Fruit fly (Drosophila melanogaster) whole organism, embryonic: Measurements from ENCODE around the gene CG42404.
A peak's percentile ranks its signal among the peaks of the same experiment; 100 is the strongest.

Experiments
- Abd-B ChIP-seq: fragments of 200-800 bp; sonication (Bioruptor generic); optimal IDR thresholded peaks from 2 replicates; lab custom pipeline; 2018; ENCODE audit warnings: missing biosample characterization, mild to moderate bottlenecking, missing genetic modification characterization, moderate library complexity
- BEAF-32 ChIP-seq: fragments of 200-800 bp; sonication (Bioruptor generic); optimal IDR thresholded peaks from 3 replicates; lab custom pipeline; 2017; ENCODE audit warnings: missing biosample characterization, missing genetic modification characterization, mild to moderate bottlenecking, moderate library complexity, missing genetic modification reagents
- CG10543 ChIP-seq: fragments of 200-800 bp; sonication (Bioruptor generic); optimal IDR thresholded peaks from 3 replicates; lab custom pipeline; 2017; ENCODE audit warnings: missing biosample characterization, mild to moderate bottlenecking, missing genetic modification characterization, moderate library complexity
- CG11504 ChIP-seq: fragments of 200-800 bp; sonication (Bioruptor generic); optimal IDR thresholded peaks from 3 replicates; lab custom pipeline; 2019; ENCODE audit warnings: missing biosample characterization, mild to moderate bottlenecking, missing genetic modification characterization, moderate library complexity
- CG13624 ChIP-seq: fragments of 200-800 bp; sonication (Bioruptor generic); optimal IDR thresholded peaks from 2 replicates; lab custom pipeline; 2016; ENCODE audit warnings: missing biosample characterization, missing genetic modification characterization
- CG15073 ChIP-seq: fragments of 200-800 bp; sonication (Bioruptor generic); optimal IDR thresholded peaks from 2 replicates; lab custom pipeline; 2016; ENCODE audit warnings: missing biosample characterization, missing genetic modification characterization
- CG15514 ChIP-seq: fragments of 200-800 bp; sonication (Bioruptor generic); optimal IDR thresholded peaks from 3 replicates; lab custom pipeline; 2017; ENCODE audit warnings: missing biosample characterization, missing genetic modification characterization, mild to moderate bottlenecking, moderate library complexity, missing genetic modification reagents
- CG15696 ChIP-seq: fragments of 200-800 bp; sonication (Bioruptor generic); optimal IDR thresholded peaks from 2 replicates; lab custom pipeline; 2019; ENCODE audit warnings: missing biosample characterization, mild to moderate bottlenecking, missing genetic modification characterization, moderate library complexity
- CG1603 ChIP-seq: fragments of 200-800 bp; sonication (Bioruptor generic); optimal IDR thresholded peaks from 2 replicates; lab custom pipeline; 2019; ENCODE audit warnings: missing biosample characterization, mild to moderate bottlenecking, missing genetic modification characterization, moderate library complexity
- CG17829 ChIP-seq: fragments of 200-800 bp; optimal IDR thresholded peaks from 2 replicates; lab custom pipeline; 2019; ENCODE audit warnings: missing biosample characterization, mild to moderate bottlenecking, missing genetic modification characterization, moderate library complexity
- CG17912 ChIP-seq: fragments of 200-800 bp; sonication (Bioruptor generic); optimal IDR thresholded peaks from 2 replicates; lab custom pipeline; 2018; ENCODE audit warnings: missing biosample characterization, mild to moderate bottlenecking, missing genetic modification characterization
- CG1792 ChIP-seq: fragments of 200-800 bp; sonication (Bioruptor generic); optimal IDR thresholded peaks from 2 replicates; lab custom pipeline; 2016; ENCODE audit warnings: missing biosample characterization, missing genetic modification characterization
- CG18011 ChIP-seq: fragments of 200-800 bp; sonication (Bioruptor generic); optimal IDR thresholded peaks from 2 replicates; lab custom pipeline; 2017; ENCODE audit warnings: missing biosample characterization, missing genetic modification characterization, mild to moderate bottlenecking, moderate library complexity, missing genotype
- CG2120 ChIP-seq: fragments of 200-800 bp; sonication (Bioruptor generic); optimal IDR thresholded peaks from 3 replicates; lab custom pipeline; 2016; ENCODE audit warnings: missing biosample characterization, missing genetic modification characterization
- CG30020 ChIP-seq: fragments of 200-800 bp; optimal IDR thresholded peaks from 2 replicates; lab custom pipeline; 2019; ENCODE audit warnings: missing biosample characterization, mild to moderate bottlenecking, missing genetic modification characterization, moderate library complexity
- CG32767 ChIP-seq: fragments of 200-800 bp; sonication (Bioruptor generic); IDR thresholded peaks from 2 replicates; pipeline ENCODE4 v1.3.6; 2022; ENCODE audit warnings: missing biosample characterization, missing genetic modification characterization
- CG33213 ChIP-seq: fragments of 200-800 bp; sonication (Bioruptor generic); optimal IDR thresholded peaks from 3 replicates; lab custom pipeline; 2016; ENCODE audit warnings: missing biosample characterization, missing genetic modification characterization
- CG34376 ChIP-seq: fragments of 200-800 bp; sonication (Bioruptor generic); optimal IDR thresholded peaks from 2 replicates; lab custom pipeline; 2018; ENCODE audit warnings: missing biosample characterization, mild to moderate bottlenecking, missing genetic modification characterization
- CG4282 ChIP-seq: fragments of 200-800 bp; sonication (Bioruptor generic); optimal IDR thresholded peaks from 2 replicates; lab custom pipeline; 2016; ENCODE audit warnings: missing biosample characterization, missing genetic modification characterization
- CG7786 ChIP-seq: fragments of 200-800 bp; sonication (Bioruptor generic); optimal IDR thresholded peaks from 2 replicates; lab custom pipeline; 2016; ENCODE audit warnings: missing biosample characterization, missing genetic modification characterization
- CG7963 ChIP-seq: fragments of 200-800 bp; sonication (Bioruptor generic); IDR thresholded peaks from 3 replicates; pipeline ENCODE4 v1.3.6; 2022; ENCODE audit warnings: missing biosample characterization, missing genetic modification characterization; ENCODE audit not compliant: partially characterized antibody
- CG8944 ChIP-seq: fragments of 200-800 bp; sonication (Bioruptor generic); optimal IDR thresholded peaks from 3 replicates; lab custom pipeline; 2016; ENCODE audit warnings: missing biosample characterization, missing genetic modification characterization
- CG9797 ChIP-seq: fragments of 200-800 bp; sonication (Bioruptor generic); optimal IDR thresholded peaks from 3 replicates; lab custom pipeline; 2018; ENCODE audit warnings: missing biosample characterization, mild to moderate bottlenecking, missing genetic modification characterization
- CoRest ChIP-seq: fragments of 200-800 bp; sonication (Bioruptor generic); optimal IDR thresholded peaks from 3 replicates; lab custom pipeline; 2018; ENCODE audit warnings: missing biosample characterization, mild to moderate bottlenecking, missing genetic modification characterization, moderate library complexity
- Dp ChIP-seq: fragments of 200-800 bp; sonication (Bioruptor generic); optimal IDR thresholded peaks from 2 replicates; lab custom pipeline; 2018; ENCODE audit warnings: missing biosample characterization, mild to moderate bottlenecking, missing genetic modification characterization, moderate library complexity
- HLH3B ChIP-seq: fragments of 200-800 bp; sonication (Bioruptor generic); IDR thresholded peaks from 2 replicates; pipeline ENCODE4 v1.3.6; 2022; ENCODE audit warnings: missing biosample characterization, missing genetic modification characterization
- HmgD ChIP-seq: fragments of 200-800 bp; sonication (Bioruptor generic); optimal IDR thresholded peaks from 3 replicates; lab custom pipeline; 2016; ENCODE audit warnings: missing biosample characterization, missing genetic modification characterization
- HmgZ ChIP-seq: fragments of 200-800 bp; sonication (Bioruptor generic); optimal IDR thresholded peaks from 2 replicates; lab custom pipeline; 2018; ENCODE audit warnings: missing biosample characterization, mild to moderate bottlenecking, missing genetic modification characterization
- Hr78 ChIP-seq, 2 experiments: fragments of 200-800 bp in 1 of 2; fragments of >200 bp in 1 of 2; sonication (Bioruptor generic) in 1 of 2; optimal IDR thresholded peaks; 2 replicates each; lab custom pipeline; 2017 to 2019; ENCODE audit warnings: missing biosample characterization in 2 of 2, missing genetic modification characterization in 2 of 2, mild to moderate bottlenecking in 1 of 2, moderate library complexity in 1 of 2
- Six4 ChIP-seq: fragments of 200-800 bp; sonication (Bioruptor generic); optimal IDR thresholded peaks from 2 replicates; lab custom pipeline; 2016; ENCODE audit warnings: missing biosample characterization, missing genetic modification characterization
- Trl ChIP-seq, 3 experiments: fragments of >200 bp in 2 of 3; fragments of 200-800 bp in 1 of 3; sonication (Bioruptor generic) in 1 of 3; optimal IDR thresholded peaks; 2 replicates in 1 of 3; 3 replicates in 2 of 3; lab custom pipeline; 2016 to 2017; ENCODE audit warnings: missing biosample characterization in 1 of 3, missing genetic modification characterization in 1 of 3
- dpn ChIP-seq, 2 experiments: fragments of 200-800 bp; sonication (Bioruptor generic); optimal IDR thresholded peaks; 3 replicates each; lab custom pipeline; 2016; ENCODE audit warnings: missing biosample characterization in 2 of 2, missing genetic modification characterization in 2 of 2
- exex ChIP-seq: fragments of 200-800 bp; sonication (Bioruptor generic); optimal IDR thresholded peaks from 4 replicates; lab custom pipeline; 2018; ENCODE audit warnings: missing biosample characterization, mild to moderate bottlenecking, missing genetic modification characterization, moderate library complexity
- ftz-f1 ChIP-seq: fragments of 200-800 bp; sonication (Bioruptor generic); optimal IDR thresholded peaks from 2 replicates; lab custom pipeline; 2016; ENCODE audit warnings: missing biosample characterization, missing genetic modification characterization
- fu2 ChIP-seq: fragments of 200-800 bp; sonication (Bioruptor generic); optimal IDR thresholded peaks from 2 replicates; lab custom pipeline; 2016; ENCODE audit warnings: missing biosample characterization, missing genetic modification characterization
- grn ChIP-seq: fragments of 200-800 bp; sonication (Bioruptor generic); optimal IDR thresholded peaks from 3 replicates; lab custom pipeline; 2017; ENCODE audit warnings: missing biosample characterization, missing genetic modification characterization
- her ChIP-seq: fragments of 200-800 bp; sonication (Bioruptor generic); optimal IDR thresholded peaks from 2 replicates; lab custom pipeline; 2016; ENCODE audit warnings: missing biosample characterization, missing genetic modification characterization
- kay ChIP-seq: fragments of 200-800 bp; sonication (Bioruptor generic); optimal IDR thresholded peaks from 2 replicates; lab custom pipeline; 2016; ENCODE audit warnings: missing biosample characterization, missing genetic modification characterization
- phol ChIP-seq: fragments of 200-800 bp; sonication (Bioruptor generic); optimal IDR thresholded peaks from 3 replicates; lab custom pipeline; 2018; ENCODE audit warnings: missing biosample characterization, mild to moderate bottlenecking, missing genetic modification characterization, moderate library complexity
- pita ChIP-seq: fragments of 200-800 bp; sonication (Bioruptor generic); optimal IDR thresholded peaks from 2 replicates; lab custom pipeline; 2017; ENCODE audit warnings: missing biosample characterization, mild to moderate bottlenecking, missing genetic modification characterization
- pzg ChIP-seq: fragments of 200-800 bp; sonication (Bioruptor generic); optimal IDR thresholded peaks from 3 replicates; lab custom pipeline; 2018; ENCODE audit warnings: missing biosample characterization, mild to moderate bottlenecking, missing genetic modification characterization, moderate library complexity
- sd ChIP-seq: fragments of 200-800 bp; sonication (Bioruptor generic); optimal IDR thresholded peaks from 3 replicates; lab custom pipeline; 2018; ENCODE audit warnings: missing biosample characterization, mild to moderate bottlenecking, missing genetic modification characterization, moderate library complexity
- sens ChIP-seq: fragments of 200-800 bp; sonication (Bioruptor generic); peaks from one replicate; lab custom pipeline; 2016; ENCODE audit warnings: missing biosample characterization, missing genetic modification characterization
- stwl ChIP-seq: fragments of 200-800 bp; sonication (Bioruptor generic); optimal IDR thresholded peaks from 3 replicates; lab custom pipeline; 2018; ENCODE audit warnings: missing biosample characterization, mild to moderate bottlenecking, missing genetic modification characterization, moderate library complexity
- trem ChIP-seq: fragments of 200-800 bp; optimal IDR thresholded peaks from 3 replicates; lab custom pipeline; 2019; ENCODE audit warnings: missing biosample characterization, mild to moderate bottlenecking, missing genetic modification characterization, moderate library complexity
- yki ChIP-seq: fragments of >200 bp; optimal IDR thresholded peaks from 3 replicates; lab custom pipeline; 2018
- zen ChIP-seq: fragments of 200-800 bp; sonication (Bioruptor generic); optimal IDR thresholded peaks from 3 replicates; lab custom pipeline; 2018; ENCODE audit warnings: missing biosample characterization, mild to moderate bottlenecking, missing genetic modification characterization, moderate library complexity
- zf30C ChIP-seq: fragments of 200-800 bp; sonication (Bioruptor generic); optimal IDR thresholded peaks from 3 replicates; lab custom pipeline; 2018; ENCODE audit warnings: missing biosample characterization, mild to moderate bottlenecking, missing genetic modification characterization
- zfh2 ChIP-seq: fragments of 200-800 bp; sonication (Bioruptor generic); optimal IDR thresholded peaks from 2 replicates; lab custom pipeline; 2016; ENCODE audit warnings: missing biosample characterization, missing genetic modification characterization

The CG42404 gene

dm6 chr3R:15286024-15286692, 36.3 kb downstream of the CG42404 start (continued):
- TF ChIP-seq pita (no peak), CG4282 (GFP tag; lab: Kevin White, UChicago) (peak; percentile 47), sd (tag; lab: Kevin White, UChicago) (peak; percentile 84), fu2 (GFP tag; lab: Kevin White, UChicago) (no peak), her (no peak), CG11504 (tag; lab: Kevin White, UChicago) (peak; percentile 21), CG17829 (tag; lab: Kevin White, UChicago) (peak; percentile 24), CG13624 (GFP tag; lab: Kevin White, UChicago) (peak; percentile 3), dpn (GFP tag; optimal IDR thresholded peaks at IDR 0.05; lab: Kevin White, UChicago) (peak in 1 of 2 experiments; percentile 15), CG9797 (peak; percentile 7), CG7963 (no peak), zf30C (GFP tag; lab: Kevin White, UChicago) (peak; percentile 24), CG1792 (GFP tag; lab: Kevin White, UChicago) (peak; percentile 8), HLH3B (no peak), CoRest (tag; lab: Kevin White, UChicago) (peak; percentile 15), CG8944 (GFP tag; lab: Kevin White, UChicago) (peak; percentile 3), CG30020 (tag; lab: Kevin White, UChicago) (peak; percentile 29), CG10543 (GFP tag; lab: Kevin White, UChicago) (peak; percentile 16), zfh2 (no peak), Hr78 (GFP tag; optimal IDR thresholded peaks at IDR 0.05; lab: Kevin White, UChicago) (no peak), phol (peak; percentile 32), pzg (GFP tag; lab: Kevin White, UChicago) (peak; percentile 64), exex (tag; lab: Kevin White, UChicago) (peak; percentile 45), ftz-f1 (GFP tag; lab: Kevin White, UChicago) (peak; percentile 74), CG1603 (tag; lab: Kevin White, UChicago) (peak; percentile 88), CG15514 (GFP tag; lab: Kevin White, UChicago) (peak; percentile 43), HmgD (GFP tag; lab: Kevin White, UChicago) (peak; percentile 29), kay (GFP tag; lab: Kevin White, UChicago) (peak; percentile 32), zen (tag; lab: Kevin White, UChicago) (peak; percentile 16), Abd-B (peak; percentile 38), CG15696 (tag; lab: Kevin White, UChicago) (no peak), CG33213 (peak; percentile 30), sens (GFP tag; lab: Kevin White, UChicago) (peak; percentile 61), Dp (GFP tag; lab: Kevin White, UChicago) (peak; percentile 96), HmgZ (tag; lab: Kevin White, UChicago) (no peak), CG34376 (GFP tag; lab: Kevin White, UChicago) (peak; percentile 78), trem (tag; lab: Kevin White, UChicago) (peak; percentile 37), Trl (optimal IDR thresholded peaks at IDR 0.05; lab: Kevin White, UChicago) (peak; percentile 44 to 81), Trl (GFP tag; optimal IDR thresholded peaks at IDR 0.05; lab: Kevin White, UChicago) (peak; percentile 58), CG2120 (GFP tag; lab: Kevin White, UChicago) (peak; percentile 9), Six4 (GFP tag; lab: Kevin White, UChicago) (no peak), grn (GFP tag; lab: Kevin White, UChicago) (peak; percentile 60), CG7786 (GFP tag; lab: Kevin White, UChicago) (peak; percentile 12), CG32767 (GFP tag; lab: Robert Waterston, UW) (no peak), BEAF-32 (GFP tag; lab: Kevin White, UChicago) (peak; percentile 10), CG18011 (GFP tag; lab: Kevin White, UChicago) (peak; percentile 98), stwl (peak; percentile 84), CG17912 (GFP tag; lab: Kevin White, UChicago) (peak; percentile 35), yki (lab: Kevin White, UChicago) (peak; percentile 1), CG15073 (GFP tag; lab: Kevin White, UChicago) (no peak)
